Fruit fly (Drosophila melanogaster): ENCODE data around the gene Vps8.

DNA sequence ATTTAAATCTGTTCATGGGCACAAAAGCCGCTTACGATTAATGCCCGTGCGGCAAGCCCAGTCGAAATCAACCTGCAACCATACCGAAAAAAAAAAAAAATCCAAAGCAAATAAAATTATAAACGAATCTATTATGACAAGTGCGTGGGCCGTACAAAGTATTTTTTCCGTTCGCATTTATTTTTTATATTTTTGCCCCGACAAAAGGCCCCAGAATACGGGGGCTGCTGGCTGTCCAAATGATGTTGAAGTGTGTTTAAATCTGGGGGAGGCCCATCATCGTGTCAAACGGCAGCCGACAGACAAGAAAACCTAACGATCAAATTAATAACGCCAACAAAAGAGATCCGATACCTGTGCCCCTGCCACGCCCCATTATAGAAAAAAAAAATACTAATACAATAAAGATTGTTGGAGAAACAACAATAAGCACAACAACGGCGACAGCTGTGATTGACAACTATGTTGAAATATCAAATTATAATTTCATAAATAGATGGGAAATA is 45.9 kb downstream of the Vps8 start:
- TF ChIP-seq CG6808 (GFP tag; optimal IDR thresholded peaks at IDR 0.05) (no peak), Hr4 (GFP tag; optimal IDR thresholded peaks at IDR 0.05) (no peak), achi (GFP tag; optimal IDR thresholded peaks at IDR 0.05) (no peak), acj6 (GFP tag; optimal IDR thresholded peaks at IDR 0.05) (no peak), Hr39 (GFP tag; optimal IDR thresholded peaks at IDR 0.05) (no peak), CG31627 (GFP tag; optimal IDR thresholded peaks at IDR 0.05) (no peak), Eip75B (GFP tag; optimal IDR thresholded peaks at IDR 0.05) (no peak), vri (GFP tag; optimal IDR thresholded peaks at IDR 0.05) (no peak), OdsH (GFP tag; optimal IDR thresholded peaks at IDR 0.05) (no peak), fd59A (GFP tag; optimal IDR thresholded peaks at IDR 0.05) (no peak), cyc (GFP tag; optimal IDR thresholded peaks at IDR 0.05) (no peak), Eip93F (GFP tag; optimal IDR thresholded peaks at IDR 0.05) (no peak), net (GFP tag; optimal IDR thresholded peaks at IDR 0.05) (no peak)

All from whole organism, prepupa.